Worm (Caenorhabditis elegans) whole organism, midembryonic: Measurements from ENCODE around the gene zip-9.

Experiments
- cog-1 ChIP-seq: sonication (generic microtip); optimal IDR thresholded peaks from 2 replicates; lab custom pipeline; 2016; ENCODE audit warnings: missing genetic modification characterization, missing compliant biosample characterization
- klf-2 ChIP-seq: fragments of 200-800 bp; sonication (Bioruptor generic); conservative IDR thresholded peaks from 2 replicates; pipeline ENCODE4 v1.3.6; 2022; ENCODE audit warnings: missing genetic modification reagents, missing genetic modification characterization, missing compliant biosample characterization
- med-1 ChIP-seq: sonication (generic microtip); optimal IDR thresholded peaks from 2 replicates; lab custom pipeline; 2017; ENCODE audit warnings: missing genetic modification characterization, mild to moderate bottlenecking, missing compliant biosample characterization, antibody characterized with exemption, missing genetic modification reagents; ENCODE audit not compliant: insufficient read depth

DNA sequence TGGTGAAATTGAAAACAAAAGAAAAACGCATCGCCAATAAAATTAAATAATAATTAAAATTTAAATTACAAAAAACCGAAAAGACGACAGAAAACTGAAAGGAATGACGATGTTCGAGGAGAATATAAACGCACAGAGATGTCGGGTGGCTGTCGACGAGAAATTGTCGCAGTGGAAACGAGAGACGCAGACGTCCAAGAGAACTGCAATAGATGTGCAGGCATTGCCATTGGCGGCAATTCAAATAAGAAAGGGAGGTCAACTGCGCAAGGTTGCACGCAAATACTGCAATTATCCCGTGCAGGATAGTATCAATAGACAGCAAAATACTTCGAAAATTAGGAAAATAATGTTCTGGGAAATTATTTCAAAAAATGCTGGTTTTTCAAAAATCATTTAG is 45.1 kb upstream of the zip-9 start:
- no peak for TF ChIP-seq med-1 (GFP tag; lab: Kevin White, UChicago)
- TF ChIP-seq cog-1 (tag; lab: Kevin White, UChicago) = peak; percentile 95
- TF ChIP-seq klf-2 (GFP tag; lab: Robert Waterston, UW) = no peak
